Worm (Caenorhabditis elegans): Measurements from ENCODE around the gene lon-2.

lon-2 gene

DNA sequence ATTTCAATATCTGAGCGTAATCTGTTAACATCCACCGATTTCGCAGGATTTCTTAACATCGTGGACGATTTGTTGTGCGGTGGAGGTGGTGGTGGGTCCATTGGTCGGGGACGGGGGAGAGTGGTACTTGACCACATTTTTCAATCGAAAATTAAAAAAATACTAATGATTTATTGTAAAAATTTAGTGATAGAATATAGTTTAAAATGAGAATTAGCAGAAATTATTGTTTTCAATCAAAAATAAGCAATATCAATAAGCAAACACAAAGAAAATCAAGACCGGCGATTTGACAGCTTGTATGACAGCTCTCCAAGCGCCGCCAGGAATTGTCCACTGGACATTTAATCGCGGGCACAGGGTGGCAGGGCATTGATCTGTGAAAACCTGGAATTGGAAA is 33.3 kb upstream of the lon-2 start, which contains the start of gene hum-10:
Gene hum-10 (minus strand): TSS at position 101 of the 400 bp plus-strand sequence.
- no peak for TF ChIP-seq unc-120 (tag; optimal IDR thresholded peaks at IDR 0.05; ENCODE audit: poor library complexity, severe bottlenecking)
- TF ChIP-seq sptf-1 (tag; optimal IDR thresholded peaks at IDR 0.05): no peak

DNA sequence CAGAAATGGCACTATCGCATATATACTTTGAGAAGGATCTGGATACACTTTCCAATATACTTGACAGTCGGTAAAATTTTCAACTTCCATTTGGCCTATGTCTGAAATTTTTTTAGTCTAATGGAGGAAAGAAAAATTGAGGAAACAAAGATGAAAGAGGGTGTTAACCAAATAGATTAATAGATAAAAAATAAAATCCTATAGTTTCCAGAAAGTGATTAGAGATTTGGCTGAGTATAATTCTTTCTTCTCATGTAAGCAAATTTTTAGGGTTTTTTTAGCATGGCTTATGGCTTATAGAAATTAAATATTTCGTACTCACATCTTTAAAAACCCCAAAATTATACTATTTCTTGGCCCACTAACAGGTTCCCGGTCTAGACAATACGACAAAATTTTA is 21.0 kb upstream of the lon-2 start, which contains the start of gene npr-1:
Gene npr-1 (minus strand): TSS at position 101 of the 400 bp plus-strand sequence.
- TF ChIP-seq lin-32 (GFP tag; optimal IDR thresholded peaks at IDR 0.05): no peak
- no peak for TF ChIP-seq flh-1 (GFP tag; optimal IDR thresholded peaks at IDR 0.05)
- no peak for TF ChIP-seq cnd-1 (tag; optimal IDR thresholded peaks at IDR 0.05)

DNA sequence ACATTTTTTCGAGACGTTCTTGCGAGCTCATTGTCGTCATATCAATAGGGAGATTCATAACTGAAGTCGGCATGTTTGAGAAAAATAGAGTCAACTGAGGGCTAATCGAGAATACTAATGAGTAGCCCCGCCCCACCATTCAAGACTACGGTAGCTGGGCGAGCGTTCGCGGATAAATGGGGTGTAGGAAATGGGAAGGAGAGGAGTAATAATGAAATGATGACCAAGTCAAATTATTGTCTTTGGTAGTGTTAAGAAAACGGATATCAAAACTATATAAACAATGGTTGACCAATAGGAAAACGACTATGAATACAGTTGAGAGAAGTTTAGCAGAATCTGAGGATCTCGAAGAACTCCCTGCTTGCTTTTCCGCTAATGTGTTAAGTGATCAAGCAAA is 12.7 kb upstream of the lon-2 start, which contains the start of gene mls-2:
Gene mls-2 (minus strand): TSS at position 101 of the 400 bp plus-strand sequence.
- no peak for TF ChIP-seq ham-2 (GFP tag; optimal IDR thresholded peaks at IDR 0.05)
- peak; percentile 66 for TF ChIP-seq mls-2 (tag; optimal IDR thresholded peaks at IDR 0.05)

DNA sequence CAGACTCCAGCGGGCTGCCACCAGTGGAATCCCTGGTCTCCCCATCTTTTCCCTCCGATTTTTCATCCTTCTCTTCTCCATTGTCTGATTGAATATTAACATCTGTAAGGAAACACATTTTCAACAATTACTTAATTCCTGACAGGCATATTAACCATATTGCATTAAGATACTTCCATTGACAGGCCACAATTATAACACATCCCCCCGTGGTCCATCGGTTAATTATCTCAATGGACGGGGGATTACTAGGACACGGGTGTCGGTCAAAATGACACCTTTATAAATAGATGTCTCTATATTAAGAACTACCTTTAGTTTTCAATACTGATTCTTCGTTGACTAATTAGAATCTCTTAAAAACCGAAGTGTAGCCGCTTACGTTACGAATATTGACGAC is 10.8 kb upstream of the lon-2 start:
- TF ChIP-seq flh-1 (GFP tag; optimal IDR thresholded peaks at IDR 0.05): no peak
- TF ChIP-seq unc-62 (GFP tag; optimal IDR thresholded peaks at IDR 0.05): no peak
- TF ChIP-seq bed-3 (GFP tag; optimal IDR thresholded peaks at IDR 0.05): no peak
- TF ChIP-seq mls-2 (tag; optimal IDR thresholded peaks at IDR 0.05): peak; percentile 98
- TF ChIP-seq ces-1 (GFP tag; optimal IDR thresholded peaks at IDR 0.05): peak; percentile 54
- peak; percentile 91 for TF ChIP-seq nhr-2 (tag; optimal IDR thresholded peaks at IDR 0.05)
- TF ChIP-seq ceh-43 (GFP tag; optimal IDR thresholded peaks at IDR 0.05): peak; percentile 52
- TF ChIP-seq nhr-12 (tag; optimal IDR thresholded peaks at IDR 0.05): no peak
- TF ChIP-seq hlh-1 (tag; optimal IDR thresholded peaks at IDR 0.05): no peak

DNA sequence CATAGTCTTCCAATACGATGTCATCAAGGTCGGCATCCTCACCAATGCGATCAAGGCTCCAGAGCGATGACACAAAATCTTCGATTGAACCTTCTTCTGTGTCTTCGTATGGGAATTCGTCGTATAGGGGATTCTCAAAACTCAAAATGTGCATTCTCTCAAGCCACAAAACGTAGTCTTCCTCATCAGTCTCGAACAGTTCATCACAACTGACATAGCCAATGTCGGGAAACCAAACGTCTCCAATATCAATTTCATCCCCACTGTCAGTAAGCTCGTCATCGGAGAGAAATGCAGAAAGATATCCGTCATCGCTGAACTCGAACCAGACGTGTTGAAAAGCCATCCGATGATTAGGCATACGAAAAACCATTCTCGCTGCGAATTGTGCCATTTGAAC is 5.8 kb upstream of the lon-2 start, which contains the start of gene C39E6.2:
Gene C39E6.2 (minus strand): TSS at position 394 of the 400 bp plus-strand sequence.
- no peak for TF ChIP-seq nhr-12 (tag; optimal IDR thresholded peaks at IDR 0.05)
- TF ChIP-seq lin-13 (tag; optimal IDR thresholded peaks at IDR 0.05): no peak
- no peak for TF ChIP-seq elt-1 (tag; optimal IDR thresholded peaks at IDR 0.05; ENCODE audit: borderline replicate concordance, insufficient read depth)
- no peak for TF ChIP-seq sptf-1 (tag; optimal IDR thresholded peaks at IDR 0.05)
- TF ChIP-seq lsy-2 (tag; optimal IDR thresholded peaks at IDR 0.05): no peak
- no peak for TF ChIP-seq unc-39 (tag; optimal IDR thresholded peaks at IDR 0.05)
- no peak for TF ChIP-seq ceh-83 (GFP tag; optimal IDR thresholded peaks at IDR 0.05)
- TF ChIP-seq pha-4 (tag; optimal IDR thresholded peaks at IDR 0.05): no peak
- TF ChIP-seq M03D4.4 (tag; optimal IDR thresholded peaks at IDR 0.05): no peak
- TF ChIP-seq snpc-4 (tag; optimal IDR thresholded peaks at IDR 0.05): no peak
- no peak for TF ChIP-seq nhr-237 (tag; optimal IDR thresholded peaks at IDR 0.05)
- no peak for TF ChIP-seq hlh-1 (tag; optimal IDR thresholded peaks at IDR 0.05)
- no peak for TF ChIP-seq elt-3 (tag; optimal IDR thresholded peaks at IDR 0.05)
- TF ChIP-seq lin-32 (GFP tag; optimal IDR thresholded peaks at IDR 0.05): no peak
- TF ChIP-seq flh-1 (GFP tag; optimal IDR thresholded peaks at IDR 0.05): no peak
- TF ChIP-seq ceh-39 (tag; optimal IDR thresholded peaks at IDR 0.05): no peak
- no peak for TF ChIP-seq ztf-11 (tag; optimal IDR thresholded peaks at IDR 0.05)

DNA sequence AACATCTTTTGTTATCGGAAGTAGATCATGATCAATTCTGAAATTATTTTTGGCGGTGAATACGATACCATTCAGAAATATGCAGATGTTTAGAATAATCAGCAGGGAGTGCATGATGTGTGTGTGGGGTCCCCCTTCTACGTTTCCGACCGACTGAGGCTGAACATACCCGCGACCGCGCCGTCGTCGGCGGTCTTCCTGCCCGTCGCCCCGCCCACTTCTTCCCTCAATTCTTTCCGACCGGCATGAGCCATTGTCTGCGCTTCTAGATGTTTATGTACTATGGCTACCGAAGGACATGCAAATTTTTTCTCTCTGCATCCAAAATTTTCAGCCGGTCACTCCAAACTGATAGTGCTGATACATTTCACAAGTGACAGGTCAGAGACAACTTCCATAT is 4.8 kb downstream of the lon-2 start:
- TF ChIP-seq pha-4 (tag; optimal IDR thresholded peaks at IDR 0.05): no peak
- TF ChIP-seq mls-2 (tag; optimal IDR thresholded peaks at IDR 0.05): no peak
- TF ChIP-seq ztf-11 (tag; optimal IDR thresholded peaks at IDR 0.05): no peak
- no peak for TF ChIP-seq mep-1 (tag; optimal IDR thresholded peaks at IDR 0.05)
- no peak for TF ChIP-seq nhr-237 (tag; optimal IDR thresholded peaks at IDR 0.05)
- no peak for TF ChIP-seq snpc-4 (tag; optimal IDR thresholded peaks at IDR 0.05)

DNA sequence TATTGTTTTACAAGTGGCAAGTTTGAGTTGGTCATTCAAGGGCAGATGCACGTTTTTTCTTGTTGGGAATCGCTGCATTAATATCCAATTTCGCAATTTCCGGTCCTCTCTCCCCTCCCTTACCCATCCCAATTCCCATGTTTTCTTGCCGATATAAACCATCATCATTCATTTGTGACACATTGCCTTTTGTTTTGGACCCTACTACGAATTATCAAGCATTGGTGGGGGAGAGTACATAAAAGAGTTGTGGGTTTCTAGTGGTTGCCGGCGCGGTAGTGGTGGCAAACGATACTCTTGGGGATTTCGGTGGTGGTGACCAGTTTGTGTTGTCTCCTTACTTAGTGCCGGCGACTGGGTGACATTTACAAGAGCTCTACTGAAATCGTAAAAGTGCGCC is 6.6 kb downstream of the lon-2 start:
- TF ChIP-seq lin-32 (GFP tag; optimal IDR thresholded peaks at IDR 0.05): no peak
- TF ChIP-seq cnd-1 (tag; optimal IDR thresholded peaks at IDR 0.05): peak; percentile 26

Data from whole organism, mixed stage, embryonic.